Fruit fly (Drosophila melanogaster): ENCODE measurements around the gene CG13050.

CG13050 gene

dm6 chr3L:16270802-16271332 is 8.2 kb downstream of the CG13050 start, which contains the start of the genes CG34248 and CG13067:
TSS of gene CG34248 (minus strand) at chr3L:16270902.
TSS of gene CG13067 (plus strand) at chr3L:16271282.
- TF ChIP-seq CG8478 (optimal IDR thresholded peaks at IDR 0.05) (no peak), CTCF (optimal IDR thresholded peaks at IDR 0.05) (no peak)

- TF ChIP-seq CTCF (optimal IDR thresholded peaks at IDR 0.05) (no peak), CG8478 (optimal IDR thresholded peaks at IDR 0.05) (no peak)
Measured at dm6 chr3L:16269092-16269491, 10.0 kb downstream of the CG13050 start, which contains the start of gene CG13068. TSS of gene CG13068 (plus strand) at chr3L:16269392.

dm6 chr3L:16268106-16268733 is 10.9 kb downstream of the CG13050 start, which contains the start of gene CG4950:
TSS of gene CG4950 (minus strand) at chr3L:16268156.
- TF ChIP-seq CG8478 (optimal IDR thresholded peaks at IDR 0.05) = no peak
- TF ChIP-seq CTCF (optimal IDR thresholded peaks at IDR 0.05) = no peak

dm6 chr3L:16265000-16265399 is 14.1 kb downstream of the CG13050 start, which contains the start of the genes CG13051 and CG13069:
TSS of gene CG13051 (minus strand) at chr3L:16265100.
TSS of gene CG13069 (plus strand) at chr3L:16265385.
- no peak for TF ChIP-seq CG8478 (optimal IDR thresholded peaks at IDR 0.05)
- TF ChIP-seq CTCF (optimal IDR thresholded peaks at IDR 0.05) = no peak

dm6 chr3L:16263043-16263442 is 16.0 kb downstream of the CG13050 start, which contains the start of gene CG13070:
TSS of gene CG13070 (plus strand) at chr3L:16263343.
- TF ChIP-seq CTCF (optimal IDR thresholded peaks at IDR 0.05) (no peak), CG8478 (optimal IDR thresholded peaks at IDR 0.05) (no peak)

- TF ChIP-seq CG8478 (optimal IDR thresholded peaks at IDR 0.05) (no peak), CTCF (optimal IDR thresholded peaks at IDR 0.05) (no peak)
Measured at dm6 chr3L:16262440-16262839, 16.6 kb downstream of the CG13050 start, which contains the start of gene CG13071. TSS of gene CG13071 (plus strand) at chr3L:16262740.

dm6 chr3L:16261505-16261904 is 17.6 kb downstream of the CG13050 start, which contains the start of gene CG34247:
TSS of gene CG34247 (minus strand) at chr3L:16261605.
- TF ChIP-seq CTCF (optimal IDR thresholded peaks at IDR 0.05) (no peak), CG8478 (optimal IDR thresholded peaks at IDR 0.05) (no peak)

dm6 chr3L:16259552-16259951 is 19.5 kb downstream of the CG13050 start, which contains the start of gene CG13053:
TSS of gene CG13053 (minus strand) at chr3L:16259722.
- no peak for TF ChIP-seq CG8478 (optimal IDR thresholded peaks at IDR 0.05)

dm6 chr3L:16257118-16257627 is 21.9 kb downstream of the CG13050 start, which contains the start of gene CG13054:
TSS of gene CG13054 (minus strand) at chr3L:16257191.
- TF ChIP-seq CG8478 (optimal IDR thresholded peaks at IDR 0.05) (no peak), CTCF (optimal IDR thresholded peaks at IDR 0.05) (no peak)

dm6 chr3L:16252255-16252654 is 26.8 kb downstream of the CG13050 start, which contains the start of gene CG13055:
TSS of gene CG13055 (minus strand) at chr3L:16252355.
- TF ChIP-seq CTCF (optimal IDR thresholded peaks at IDR 0.05) (no peak), CG8478 (optimal IDR thresholded peaks at IDR 0.05) (no peak)

- no peak for TF ChIP-seq CG8478 (optimal IDR thresholded peaks at IDR 0.05)
- TF ChIP-seq CTCF (optimal IDR thresholded peaks at IDR 0.05) = no peak
Measured at dm6 chr3L:16241296-16241695, 37.8 kb downstream of the CG13050 start.

dm6 chr3L:16233850-16234494 is 45.1 kb downstream of the CG13050 start:
- TF ChIP-seq CG8478 (optimal IDR thresholded peaks at IDR 0.05) (no peak), CTCF (optimal IDR thresholded peaks at IDR 0.05) (no peak)

dm6 chr3L:16232924-16233323 is 46.1 kb downstream of the CG13050 start, which contains the start of gene Hsc20:
TSS of gene Hsc20 (plus strand) at chr3L:16233127.
- no peak for TF ChIP-seq CG8478 (optimal IDR thresholded peaks at IDR 0.05)
- TF ChIP-seq CTCF (optimal IDR thresholded peaks at IDR 0.05) = no peak

- TF ChIP-seq CTCF (optimal IDR thresholded peaks at IDR 0.05) (peak in 1 of 2 experiments; percentile 40), CG8478 (optimal IDR thresholded peaks at IDR 0.05) (no peak)
Measured at dm6 chr3L:16231857-16232256, 47.2 kb downstream of the CG13050 start, which contains the start of the genes PDCD-5 and MED10. TSS of gene PDCD-5 (minus strand) at chr3L:16232038. TSS of gene MED10 (plus strand) at chr3L:16232084.

dm6 chr3L:16228659-16229205 is 50.3 kb downstream of the CG13050 start, which contains the start of gene Tmx3:
TSS of gene Tmx3 (plus strand) at chr3L:16229100.
- no peak for TF ChIP-seq CTCF (optimal IDR thresholded peaks at IDR 0.05)
- no peak for TF ChIP-seq CG8478 (optimal IDR thresholded peaks at IDR 0.05)
